Worm (Caenorhabditis elegans) whole organism, early embryonic: ENCODE measurements around the gene T24C2.3.

Experiments
- B0310.2 ChIP-seq: sonication (generic microtip); optimal IDR thresholded peaks from 2 replicates; lab custom pipeline; 2016; ENCODE audit warnings: mild to moderate bottlenecking, missing genetic modification characterization, missing compliant biosample characterization
- F13C5.2 ChIP-seq: sonication (generic microtip); optimal IDR thresholded peaks from 2 replicates; lab custom pipeline; 2017; ENCODE audit warnings: mild to moderate bottlenecking, missing genetic modification characterization, inconsistent platforms, missing compliant biosample characterization
- aly-1 ChIP-seq: sonication (generic microtip); optimal IDR thresholded peaks from 2 replicates; lab custom pipeline; 2016; ENCODE audit warnings: missing genetic modification characterization, missing compliant biosample characterization
- ama-1 ChIP-seq: fragments of 150-350 bp; optimal IDR thresholded peaks from 2 replicates; lab custom pipeline; 2014
- ceh-13 ChIP-seq: fragments of 200-800 bp; sonication (Bioruptor generic); optimal IDR thresholded peaks from 2 replicates; lab custom pipeline; 2018; ENCODE audit warnings: mild to moderate bottlenecking, missing genetic modification characterization, missing compliant biosample characterization
- ceh-36 ChIP-seq: sonication (generic microtip); optimal IDR thresholded peaks from 2 replicates; lab custom pipeline; 2016; ENCODE audit warnings: missing genetic modification characterization, inconsistent platforms, missing compliant biosample characterization
- ets-7 ChIP-seq: sonication (generic microtip); optimal IDR thresholded peaks from 2 replicates; lab custom pipeline; 2016; ENCODE audit warnings: missing genotype, missing genetic modification characterization, missing compliant biosample characterization
- flt-1 ChIP-seq: fragments of 200-800 bp; sonication (Bioruptor generic); IDR thresholded peaks from 2 replicates; pipeline ENCODE4 v1.3.6; 2022; ENCODE audit warnings: missing genetic modification characterization, missing compliant biosample characterization
- hmbx-1 ChIP-seq: sonication (generic microtip); optimal IDR thresholded peaks from 2 replicates; lab custom pipeline; 2016; ENCODE audit warnings: mild to moderate bottlenecking, missing genetic modification characterization, missing compliant biosample characterization
- hmg-4 ChIP-seq: fragments of 200-800 bp; sonication (Bioruptor generic); optimal IDR thresholded peaks from 2 replicates; lab custom pipeline; 2018; ENCODE audit warnings: mild to moderate bottlenecking, missing genetic modification characterization, missing compliant biosample characterization
- hnd-1 ChIP-seq: sonication (generic microtip); optimal IDR thresholded peaks from 2 replicates; lab custom pipeline; 2016; ENCODE audit warnings: missing genetic modification characterization, missing compliant biosample characterization
- pes-1 ChIP-seq: fragments of 200-800 bp; sonication (Bioruptor generic); IDR thresholded peaks from 2 replicates; pipeline ENCODE4 v1.3.6; 2022; ENCODE audit warnings: missing genetic modification reagents, missing genetic modification characterization, missing compliant biosample characterization
- scrt-1 ChIP-seq: fragments of 200-800 bp; sonication (Bioruptor generic); IDR thresholded peaks from 2 replicates; pipeline ENCODE4 v1.3.6; 2022; ENCODE audit warnings: missing genetic modification characterization, missing compliant biosample characterization
- sea-1 ChIP-seq: fragments of 200-800 bp; sonication (Bioruptor generic); conservative IDR thresholded peaks from 2 replicates; pipeline ENCODE4 v1.3.6; 2022; ENCODE audit warnings: missing genetic modification characterization, missing compliant biosample characterization
- tbx-11 ChIP-seq: fragments of 200-800 bp; sonication (Bioruptor generic); IDR thresholded peaks from 2 replicates; pipeline ENCODE4 v1.3.6; 2022; ENCODE audit warnings: missing genetic modification characterization, missing compliant biosample characterization
- tbx-37 ChIP-seq: fragments of 200-800 bp; sonication (Bioruptor generic); conservative IDR thresholded peaks from 2 replicates; pipeline ENCODE4 v1.3.6; 2022; ENCODE audit warnings: missing genetic modification reagents, missing genetic modification characterization, missing compliant biosample characterization
- tra-4 ChIP-seq: sonication (generic microtip); optimal IDR thresholded peaks from 2 replicates; lab custom pipeline; 2017; ENCODE audit warnings: missing genetic modification characterization, missing compliant biosample characterization

The T24C2.3 gene

DNA sequence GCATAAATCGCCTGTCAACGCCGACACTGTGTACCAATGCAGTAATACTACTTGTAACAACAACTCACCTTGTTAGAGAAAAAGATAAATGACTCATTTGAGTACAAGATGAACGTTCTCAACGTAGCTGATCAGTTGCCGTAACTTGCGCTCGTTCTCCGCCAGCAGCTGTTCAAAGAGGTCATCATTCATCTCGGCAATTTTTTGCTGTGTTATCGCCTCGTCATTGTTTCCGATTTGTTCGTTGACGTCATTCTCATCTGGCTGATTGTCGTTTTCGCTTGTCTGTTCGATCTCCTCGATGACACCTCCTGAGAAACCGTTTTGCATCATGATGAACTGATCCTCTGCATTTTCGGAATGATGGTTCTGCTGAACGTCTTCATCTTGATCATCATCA is 40.0 kb upstream of the T24C2.3 start:
- TF ChIP-seq tra-4 (tag; lab: Kevin White, UChicago): no peak
- no peak for TF ChIP-seq hmbx-1 (tag; lab: Kevin White, UChicago)
- no peak for TF ChIP-seq tbx-37
- TF ChIP-seq hmg-4 (GFP tag; lab: Kevin White, UChicago): no peak
- TF ChIP-seq flt-1 (GFP tag; lab: Robert Waterston, UW): no peak
- no peak for TF ChIP-seq ceh-13 (GFP tag; lab: Kevin White, UChicago)
- no peak for TF ChIP-seq F13C5.2 (tag; lab: Kevin White, UChicago)
- no peak for TF ChIP-seq ceh-36
- no peak for TF ChIP-seq ama-1
- no peak for TF ChIP-seq ets-7 (tag; lab: Kevin White, UChicago)
- no peak for TF ChIP-seq hnd-1 (tag; lab: Kevin White, UChicago)
- TF ChIP-seq B0310.2 (tag; lab: Kevin White, UChicago): no peak
- TF ChIP-seq sea-1 (GFP tag; lab: Robert Waterston, UW): no peak
- no peak for TF ChIP-seq scrt-1 (GFP tag; lab: Robert Waterston, UW)
- no peak for TF ChIP-seq tbx-11 (GFP tag; lab: Robert Waterston, UW)
- no peak for TF ChIP-seq pes-1
- TF ChIP-seq aly-1 (tag; lab: Kevin White, UChicago): no peak

- TF ChIP-seq hnd-1 (tag; lab: Kevin White, UChicago) (peak; percentile 0), ceh-36 (no peak), pes-1 (0 out of 2 replicates have a peak, but pooled peaks have one; percentile 13), aly-1 (tag; lab: Kevin White, UChicago) (no peak), tbx-11 (GFP tag; lab: Robert Waterston, UW) (no peak), ets-7 (tag; lab: Kevin White, UChicago) (no peak), F13C5.2 (tag; lab: Kevin White, UChicago) (peak; percentile 15), sea-1 (GFP tag; lab: Robert Waterston, UW) (no peak), scrt-1 (GFP tag; lab: Robert Waterston, UW) (peak; percentile 46; the same call in 1 of the 2 replicates), tbx-37 (no peak), flt-1 (GFP tag; lab: Robert Waterston, UW) (no peak), ceh-13 (GFP tag; lab: Kevin White, UChicago) (peak; percentile 16), B0310.2 (tag; lab: Kevin White, UChicago) (no peak), hmbx-1 (tag; lab: Kevin White, UChicago) (no peak), ama-1 (no peak), tra-4 (tag; lab: Kevin White, UChicago) (no peak), hmg-4 (GFP tag; lab: Kevin White, UChicago) (peak; percentile 87)
These were observed 39.3 kb upstream of the T24C2.3 start, which contains the start of gene M163.1 for ce11 chrX:14503800-14504550. M163.1 (minus strand) TSS chrX:14503824.

DNA sequence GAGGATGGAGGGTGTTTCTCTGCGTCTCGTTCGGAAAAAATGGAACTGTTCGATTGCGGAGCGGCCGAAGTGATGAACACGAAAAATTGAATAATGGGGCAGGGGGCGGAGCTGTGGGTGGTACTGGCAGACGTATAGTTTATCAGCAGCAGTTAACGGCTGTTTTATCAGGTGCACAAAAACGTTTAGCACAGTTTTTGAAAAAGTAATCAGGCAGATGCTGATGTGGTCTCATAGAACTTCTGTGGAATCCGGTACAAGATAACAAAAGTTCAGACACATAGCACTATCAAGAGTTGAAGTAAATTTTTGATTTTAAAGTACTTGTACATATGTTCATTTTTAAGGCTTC is 38.8 kb upstream of the T24C2.3 start:
- TF ChIP-seq hnd-1 (tag; lab: Kevin White, UChicago) (no peak), pes-1 (0 out of 2 replicates have a peak, but pooled peaks have one; percentile 0)

ce11 chrX:14505578-14506353 is 37.6 kb upstream of the T24C2.3 start:
- TF ChIP-seq sea-1 (GFP tag; lab: Robert Waterston, UW) (0 out of 2 replicates have a peak, but pooled peaks have one; percentile 40), hmg-4 (GFP tag; lab: Kevin White, UChicago) (peak; percentile 82), pes-1 (no peak)

DNA sequence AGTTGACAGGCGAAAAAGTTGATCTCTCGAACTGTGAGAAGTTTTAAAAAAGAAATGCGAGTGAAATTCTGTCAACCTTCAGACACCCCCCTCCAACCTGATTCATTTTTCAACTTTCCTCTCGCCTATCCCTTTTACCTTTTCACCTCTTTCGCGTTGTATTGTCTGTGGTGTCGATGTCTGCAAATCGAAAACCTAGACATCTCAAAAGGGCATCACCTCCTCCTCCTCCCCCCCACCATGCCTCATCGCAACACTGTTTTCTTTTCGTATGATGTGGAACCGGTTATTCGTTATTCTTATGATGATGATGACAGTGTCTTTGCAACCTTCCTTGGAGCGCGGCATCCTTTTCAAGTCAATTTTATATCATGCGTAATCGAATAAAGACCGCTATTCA is 35.3 kb upstream of the T24C2.3 start:
- TF ChIP-seq ceh-13 (GFP tag; lab: Kevin White, UChicago) (no peak), tbx-37 (no peak), ama-1 (no peak), B0310.2 (tag; lab: Kevin White, UChicago) (no peak), tbx-11 (GFP tag; lab: Robert Waterston, UW) (no peak), hnd-1 (tag; lab: Kevin White, UChicago) (no peak), hmg-4 (GFP tag; lab: Kevin White, UChicago) (no peak), flt-1 (GFP tag; lab: Robert Waterston, UW) (no peak), sea-1 (GFP tag; lab: Robert Waterston, UW) (no peak), ets-7 (tag; lab: Kevin White, UChicago) (no peak), ceh-36 (no peak), scrt-1 (GFP tag; lab: Robert Waterston, UW) (no peak), aly-1 (tag; lab: Kevin White, UChicago) (no peak), pes-1 (no peak)

DNA sequence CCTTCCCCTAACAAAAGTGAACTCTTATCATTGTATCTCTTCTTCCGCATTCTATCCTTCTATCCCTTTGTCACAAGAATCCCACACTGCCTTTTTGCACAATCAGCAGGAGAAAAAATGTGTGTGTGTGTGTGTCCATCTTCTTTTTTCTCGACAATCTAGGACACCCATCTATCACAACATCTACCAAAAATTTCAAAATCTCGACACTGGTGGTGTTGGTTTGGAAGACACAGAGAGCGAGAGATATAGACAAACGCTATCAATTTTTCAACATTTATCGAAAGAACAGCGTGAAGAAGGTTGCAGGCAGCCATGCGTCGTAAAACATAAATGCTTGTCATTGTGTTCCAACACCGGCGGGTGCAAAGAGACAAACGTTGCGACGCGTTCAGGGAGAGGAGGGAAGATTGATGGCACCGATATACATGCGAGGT is 34.5 kb upstream of the T24C2.3 start:
- no peak for TF ChIP-seq ama-1
- no peak for TF ChIP-seq hmbx-1 (tag; lab: Kevin White, UChicago)
- no peak for TF ChIP-seq ceh-13 (GFP tag; lab: Kevin White, UChicago)
- no peak for TF ChIP-seq ceh-36
- TF ChIP-seq F13C5.2 (tag; lab: Kevin White, UChicago): no peak
- TF ChIP-seq sea-1 (GFP tag; lab: Robert Waterston, UW): no peak
- no peak for TF ChIP-seq tbx-37
- no peak for TF ChIP-seq pes-1
- no peak for TF ChIP-seq hnd-1 (tag; lab: Kevin White, UChicago)
- TF ChIP-seq B0310.2 (tag; lab: Kevin White, UChicago): no peak
- no peak for TF ChIP-seq aly-1 (tag; lab: Kevin White, UChicago)
- no peak for TF ChIP-seq hmg-4 (GFP tag; lab: Kevin White, UChicago)

DNA sequence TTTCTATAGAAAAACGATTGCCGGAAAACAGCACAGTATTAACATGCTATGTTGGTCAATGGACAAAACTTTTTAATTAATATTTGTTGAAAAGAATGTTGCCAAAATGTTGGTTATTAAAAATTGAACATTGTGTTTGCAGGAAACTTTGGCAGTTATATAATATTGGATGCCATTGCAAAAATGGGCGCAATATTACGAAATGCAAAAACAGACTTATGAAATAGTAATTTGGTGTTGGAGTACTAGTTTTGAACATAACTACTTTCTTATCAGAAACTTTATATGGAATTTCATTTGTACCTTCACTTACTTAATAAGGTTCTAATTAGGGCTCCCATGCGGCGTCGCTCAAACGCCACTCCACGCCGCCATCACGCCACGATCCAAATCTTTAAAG is 33.0 kb upstream of the T24C2.3 start:
- no peak for TF ChIP-seq ceh-36
